Fruit fly (Drosophila melanogaster) whole organism: Measurements from ENCODE around the gene Dysb.

Experiments used
- Dll ChIP-seq: fragments of >200 bp; optimal IDR thresholded peaks from 2 replicates; lab custom pipeline; 2017
- EcR ChIP-seq, 2 experiments: fragments of >200 bp; optimal IDR thresholded peaks; 2 replicates each; lab custom pipeline; 2017; ENCODE audit warnings: missing biosample characterization in 2 of 2, missing genetic modification characterization in 2 of 2, missing genetic modification reagents in 2 of 2
- psq ChIP-seq: fragments of >200 bp; optimal IDR thresholded peaks from 2 replicates; lab custom pipeline; 2017
- usp ChIP-seq: fragments of >200 bp; optimal IDR thresholded peaks from 2 replicates; lab custom pipeline; 2017; ENCODE audit warnings: missing biosample characterization, missing genetic modification characterization, mixed read lengths

- no peak for TF ChIP-seq usp (GFP tag; lab: Kevin White, UChicago)
- TF ChIP-seq EcR (GFP tag; optimal IDR thresholded peaks at IDR 0.05; lab: Kevin White, UChicago), result no peak
- TF ChIP-seq Dll, result no peak
- no peak for TF ChIP-seq psq (lab: Kevin White, UChicago)
These were observed 7.1 kb upstream of the Dysb start for dm6 chr3L:18860467-18860866.
